Worm (Caenorhabditis elegans) whole organism, L1 larva: ENCODE data around the gene Y22D7AL.9.

Source experiments
- ceh-82 ChIP-seq, 3 experiments: fragments of 150-350 bp in 1 of 3; sonication (generic microtip) in 2 of 3; optimal IDR thresholded peaks; 2 replicates each; lab custom pipeline; 2014 to 2017; ENCODE audit warnings: missing biosample characterization in 3 of 3, missing genetic modification characterization in 3 of 3
- elt-2 ChIP-seq: sonication (generic microtip); optimal IDR thresholded peaks from 2 replicates; lab custom pipeline; 2016; ENCODE audit warnings: missing genetic modification characterization, mild to moderate bottlenecking, inconsistent platforms, missing compliant biosample characterization, missing genetic modification reagents
- lin-35 ChIP-seq, 2 experiments: fragments of 150-350 bp; optimal IDR thresholded peaks; 2 replicates each; lab custom pipeline; 2014; ENCODE audit warnings: missing biosample characterization in 2 of 2, missing genetic modification characterization in 2 of 2, missing genetic modification reagents in 2 of 2
- nhr-76 ChIP-seq: sonication (generic microtip); optimal IDR thresholded peaks from 2 replicates; lab custom pipeline; 2017; ENCODE audit warnings: missing biosample characterization, missing genetic modification characterization
- unc-98 ChIP-seq: fragments of 200-800 bp; sonication (Bioruptor generic); IDR thresholded peaks from 2 replicates; pipeline ENCODE4 v1.3.6; 2022; ENCODE audit warnings: missing genetic modification characterization, missing compliant biosample characterization

DNA sequence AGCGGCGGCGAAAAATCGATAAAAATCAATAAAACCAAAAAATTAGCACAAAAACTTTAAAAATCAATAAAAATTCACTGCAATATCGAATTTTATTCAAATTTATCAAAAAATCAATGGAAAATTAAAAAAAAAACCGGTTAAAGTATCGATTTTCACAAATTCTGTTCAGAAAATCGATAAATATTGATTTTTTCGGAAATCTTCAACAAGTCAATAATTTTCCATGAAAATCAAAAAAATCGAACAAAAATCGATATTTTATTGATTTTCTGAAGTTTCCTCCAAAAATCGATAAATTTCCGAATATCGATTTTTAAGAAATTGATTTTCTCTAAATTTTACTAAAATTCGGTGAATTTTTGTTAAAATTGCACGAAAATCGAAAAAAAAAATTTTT lies 35.3 kb downstream of the Y22D7AL.9 start:
- TF ChIP-seq nhr-76 (no peak), ceh-82 (tag; optimal IDR thresholded peaks at IDR 0.05; lab: Kevin White, UChicago) (no peak), elt-2 (tag; lab: Kevin White, UChicago) (no peak), unc-98 (GFP tag; lab: Robert Waterston, UW) (no peak), lin-35 (GFP tag; optimal IDR thresholded peaks at IDR 0.05; lab: Kevin White, UChicago) (no peak)
